Worm (Caenorhabditis elegans) whole organism, young adult: ENCODE measurements around the gene otub-3.

Experiments
- B0035.1 ChIP-seq: sonication (generic microtip); optimal IDR thresholded peaks from 2 replicates; lab custom pipeline; 2016; ENCODE audit warnings: missing genetic modification characterization, mild to moderate bottlenecking, missing compliant biosample characterization, missing genotype, missing genetic modification reagents
- C06A6.2 ChIP-seq: fragments of 200-800 bp; sonication (Bioruptor generic); conservative IDR thresholded peaks from 2 replicates; pipeline ENCODE4 v1.3.6; 2022; ENCODE audit warnings: missing genetic modification characterization, missing compliant biosample characterization
- C17E4.6 ChIP-seq: fragments of 200-800 bp; sonication (Bioruptor generic); IDR thresholded peaks from 2 replicates; pipeline ENCODE4 v1.3.6; 2022; ENCODE audit warnings: missing genetic modification reagents, missing genetic modification characterization, missing compliant biosample characterization
- D2030.7 ChIP-seq: fragments of 200-800 bp; sonication (Bioruptor generic); IDR thresholded peaks from 2 replicates; pipeline ENCODE4 v1.3.6; 2022; ENCODE audit warnings: missing genetic modification reagents, missing genetic modification characterization, missing compliant biosample characterization
- F10E7.11 ChIP-seq: sonication (generic microtip); optimal IDR thresholded peaks from 2 replicates; lab custom pipeline; 2017; ENCODE audit warnings: mild to moderate bottlenecking, missing genetic modification characterization, moderate library complexity, missing compliant biosample characterization
- F23B12.7 ChIP-seq: sonication (generic microtip); optimal IDR thresholded peaks from 2 replicates; lab custom pipeline; 2017; ENCODE audit warnings: missing genetic modification characterization, mild to moderate bottlenecking, missing compliant biosample characterization, antibody characterized with exemption, moderate library complexity; ENCODE audit not compliant: insufficient read depth
- F37B4.10 ChIP-seq: fragments of 200-800 bp; sonication (Bioruptor generic); IDR thresholded peaks from 2 replicates; pipeline ENCODE4 v1.3.6; 2022; ENCODE audit warnings: missing genetic modification characterization, missing compliant biosample characterization
- F52B5.7 ChIP-seq: sonication (generic microtip); optimal IDR thresholded peaks from 2 replicates; lab custom pipeline; 2016; ENCODE audit warnings: mild to moderate bottlenecking, missing genetic modification characterization, missing compliant biosample characterization
- Y53F4B.3 ChIP-seq: fragments of 200-800 bp; sonication (Bioruptor generic); IDR thresholded peaks from 2 replicates; pipeline ENCODE4 v1.3.6; 2022; ENCODE audit warnings: missing genetic modification reagents, missing genetic modification characterization, missing compliant biosample characterization
- Y56A3A.18 ChIP-seq: fragments of 200-800 bp; sonication (Bioruptor generic); IDR thresholded peaks from 2 replicates; pipeline ENCODE4 v1.3.6; 2022; ENCODE audit warnings: missing genetic modification reagents, missing genetic modification characterization, missing compliant biosample characterization
- Y67H2A.10 ChIP-seq: fragments of 200-800 bp; sonication (Bioruptor generic); conservative IDR thresholded peaks from 2 replicates; pipeline ENCODE4 v1.3.6; 2022; ENCODE audit warnings: missing genetic modification reagents, missing genetic modification characterization, missing compliant biosample characterization
- aptf-3 ChIP-seq: fragments of 200-800 bp; sonication (Bioruptor generic); IDR thresholded peaks from 2 replicates; pipeline ENCODE4 v1.3.6; 2022; ENCODE audit warnings: missing genetic modification characterization, missing compliant biosample characterization
- attf-3 ChIP-seq: fragments of 200-800 bp; sonication (Bioruptor generic); conservative IDR thresholded peaks from 2 replicates; pipeline ENCODE4 v1.3.6; 2022; ENCODE audit warnings: missing genetic modification reagents, missing genetic modification characterization, missing compliant biosample characterization
- bed-2 ChIP-seq: fragments of 200-800 bp; sonication (Bioruptor generic); IDR thresholded peaks from 2 replicates; pipeline ENCODE4 v1.3.6; 2022; ENCODE audit warnings: missing genetic modification reagents, missing genetic modification characterization, missing compliant biosample characterization
- cebp-1 ChIP-seq, 2 experiments: fragments of 200-800 bp in 1 of 2; sonication (Bioruptor generic) in 1 of 2; sonication (generic microtip) in 1 of 2; IDR thresholded peaks in 1 of 2; optimal IDR thresholded peaks in 1 of 2; 2 replicates each; pipeline versions ENCODE4 v1.3.6 to Lab custom; 2017 to 2022; ENCODE audit warnings: missing compliant biosample characterization in 2 of 2, missing genetic modification characterization in 2 of 2, mild to moderate bottlenecking in 1 of 2, missing genetic modification reagents in 1 of 2, moderate library complexity in 1 of 2
- ceh-27 ChIP-seq: fragments of 200-800 bp; sonication (Bioruptor generic); optimal IDR thresholded peaks from 2 replicates; lab custom pipeline; 2018; ENCODE audit warnings: mild to moderate bottlenecking, missing genetic modification characterization, moderate library complexity, missing compliant biosample characterization
- ceh-40 ChIP-seq: fragments of 200-800 bp; sonication (Bioruptor generic); IDR thresholded peaks from 2 replicates; pipeline ENCODE4 v1.3.6; 2022; ENCODE audit warnings: missing genetic modification characterization, missing compliant biosample characterization
- dox-1 ChIP-seq: fragments of 200-800 bp; sonication (Bioruptor generic); IDR thresholded peaks from 2 replicates; pipeline ENCODE4 v1.3.6; 2022; ENCODE audit warnings: missing genetic modification reagents, missing genetic modification characterization, missing compliant biosample characterization
- dpl-1 ChIP-seq: fragments of 150-350 bp; optimal IDR thresholded peaks from 2 replicates; lab custom pipeline; 2014; ENCODE audit warnings: missing biosample characterization, missing genetic modification reagents, missing genetic modification characterization
- efl-1 ChIP-seq: fragments of 150-350 bp; optimal IDR thresholded peaks from 2 replicates; lab custom pipeline; 2014; ENCODE audit warnings: missing biosample characterization, missing genetic modification reagents, missing genetic modification characterization
- ets-4 ChIP-seq: fragments of 200-800 bp; sonication (Bioruptor generic); optimal IDR thresholded peaks from 2 replicates; lab custom pipeline; 2018; ENCODE audit warnings: mild to moderate bottlenecking, missing genetic modification characterization, missing compliant biosample characterization
- hlh-12 ChIP-seq: sonication (generic microtip); optimal IDR thresholded peaks from 2 replicates; lab custom pipeline; 2016; ENCODE audit warnings: missing genetic modification characterization, missing compliant biosample characterization
- hmg-1.2 ChIP-seq: fragments of 200-800 bp; sonication (Bioruptor generic); IDR thresholded peaks from 2 replicates; pipeline ENCODE4 v1.3.6; 2022; ENCODE audit warnings: missing genetic modification reagents, missing genetic modification characterization, missing compliant biosample characterization
- hrde-1 ChIP-seq: sonication (generic microtip); optimal IDR thresholded peaks from 2 replicates; lab custom pipeline; 2016; ENCODE audit warnings: missing genetic modification characterization, mild to moderate bottlenecking, missing compliant biosample characterization, moderate library complexity, missing genotype, missing genetic modification reagents, borderline replicate concordance
- lag-1 ChIP-seq: fragments of 200-800 bp; sonication (Bioruptor generic); IDR thresholded peaks from 2 replicates; pipeline ENCODE4 v1.3.6; 2022; ENCODE audit warnings: missing genetic modification reagents, missing genetic modification characterization, missing compliant biosample characterization
- let-526 ChIP-seq: fragments of 200-800 bp; sonication (Bioruptor generic); IDR thresholded peaks from 2 replicates; pipeline ENCODE4 v1.3.6; 2022; ENCODE audit warnings: missing genetic modification reagents, missing genetic modification characterization, missing compliant biosample characterization
- lir-1 ChIP-seq: fragments of 200-800 bp; sonication (Bioruptor generic); conservative IDR thresholded peaks from 2 replicates; pipeline ENCODE4 v1.3.6; 2022; ENCODE audit warnings: missing genetic modification reagents, missing genetic modification characterization, missing compliant biosample characterization
- lsl-1 ChIP-seq: fragments of 200-800 bp; sonication (Bioruptor generic); optimal IDR thresholded peaks from 2 replicates; lab custom pipeline; 2018; ENCODE audit warnings: mild to moderate bottlenecking, missing genetic modification characterization, moderate library complexity, missing compliant biosample characterization
- lsy-27 ChIP-seq: sonication (generic microtip); optimal IDR thresholded peaks from 2 replicates; lab custom pipeline; 2017; ENCODE audit warnings: missing genetic modification characterization, mild to moderate bottlenecking, missing compliant biosample characterization, antibody characterized with exemption, missing genotype, borderline replicate concordance; ENCODE audit not compliant: insufficient read depth
- madf-10 ChIP-seq: sonication (generic microtip); optimal IDR thresholded peaks from 2 replicates; lab custom pipeline; 2016; ENCODE audit warnings: mild to moderate bottlenecking, missing genetic modification characterization, missing compliant biosample characterization
- madf-3 ChIP-seq: fragments of 200-800 bp; sonication (Bioruptor generic); IDR thresholded peaks from 2 replicates; pipeline ENCODE4 v1.3.6; 2022; ENCODE audit warnings: missing genetic modification reagents, missing genetic modification characterization, missing compliant biosample characterization
- madf-6 ChIP-seq: fragments of 200-800 bp; sonication (Bioruptor generic); IDR thresholded peaks from 2 replicates; pipeline ENCODE4 v1.3.6; 2022; ENCODE audit warnings: missing genetic modification reagents, missing genetic modification characterization, missing compliant biosample characterization
- mcd-1 ChIP-seq: fragments of 200-800 bp; sonication (Bioruptor generic); IDR thresholded peaks from 2 replicates; pipeline ENCODE4 v1.3.6; 2022; ENCODE audit warnings: missing genetic modification reagents, missing genetic modification characterization, missing compliant biosample characterization
- mxl-1 ChIP-seq: sonication (generic microtip); optimal IDR thresholded peaks from 2 replicates; lab custom pipeline; 2016; ENCODE audit warnings: missing genetic modification characterization, missing compliant biosample characterization
- nhr-179 ChIP-seq: sonication (generic microtip); optimal IDR thresholded peaks from 2 replicates; lab custom pipeline; 2016; ENCODE audit warnings: mild to moderate bottlenecking, missing genetic modification characterization, missing compliant biosample characterization
- rec-8 ChIP-seq, 2 experiments: sonication (generic microtip); optimal IDR thresholded peaks; 2 replicates each; lab custom pipeline; 2016; ENCODE audit warnings: mild to moderate bottlenecking in 2 of 2, missing genetic modification characterization in 2 of 2, missing genetic modification reagents in 2 of 2, missing genotype in 2 of 2, missing biosample characterization in 1 of 2, missing compliant biosample characterization in 1 of 2, moderate library complexity in 1 of 2
- snpc-3.4 ChIP-seq: sonication (generic microtip); optimal IDR thresholded peaks from 2 replicates; lab custom pipeline; 2017; ENCODE audit warnings: missing genetic modification characterization, mild to moderate bottlenecking, missing compliant biosample characterization, antibody characterized with exemption, moderate library complexity, missing genotype, missing genetic modification reagents
- somi-1 ChIP-seq: fragments of 200-800 bp; sonication (Bioruptor generic); optimal IDR thresholded peaks from 2 replicates; lab custom pipeline; 2018; ENCODE audit warnings: mild to moderate bottlenecking, missing genetic modification characterization, missing compliant biosample characterization
- sptf-2 ChIP-seq: fragments of 200-800 bp; sonication (Bioruptor generic); optimal IDR thresholded peaks from 2 replicates; lab custom pipeline; 2018; ENCODE audit warnings: mild to moderate bottlenecking, missing genetic modification characterization, missing compliant biosample characterization
- tbp1 ChIP-seq: fragments of 200-800 bp; sonication (Bioruptor generic); optimal IDR thresholded peaks from 2 replicates; lab custom pipeline; 2018; ENCODE audit warnings: mild to moderate bottlenecking, missing genetic modification characterization, missing compliant biosample characterization
- tbx-9 ChIP-seq: sonication (generic microtip); optimal IDR thresholded peaks from 2 replicates; lab custom pipeline; 2016; ENCODE audit warnings: borderline replicate concordance, missing genetic modification characterization, inconsistent platforms, missing compliant biosample characterization
- tlf-1 ChIP-seq: fragments of 200-800 bp; sonication (Bioruptor generic); optimal IDR thresholded peaks from 2 replicates; lab custom pipeline; 2018; ENCODE audit warnings: mild to moderate bottlenecking, missing genetic modification characterization, missing compliant biosample characterization
- unc-130 ChIP-seq: sonication (generic microtip); optimal IDR thresholded peaks from 2 replicates; lab custom pipeline; 2016; ENCODE audit warnings: missing genetic modification reagents, missing genetic modification characterization, missing compliant biosample characterization
- unc-62 ChIP-seq: fragments of 150-350 bp; optimal IDR thresholded peaks from 2 replicates; lab custom pipeline; 2014; ENCODE audit warnings: missing biosample characterization, missing genetic modification reagents, missing genetic modification characterization
- xnd-1 ChIP-seq: sonication (generic microtip); optimal IDR thresholded peaks from 2 replicates; lab custom pipeline; 2016; ENCODE audit warnings: missing genotype, missing genetic modification reagents, missing genetic modification characterization, missing compliant biosample characterization
- ztf-25 ChIP-seq: fragments of 200-800 bp; sonication (Bioruptor generic); IDR thresholded peaks from 2 replicates; pipeline ENCODE4 v1.3.6; 2022; ENCODE audit warnings: missing genetic modification reagents, missing genetic modification characterization, missing compliant biosample characterization
- ztf-26 ChIP-seq: sonication (generic microtip); optimal IDR thresholded peaks from 2 replicates; lab custom pipeline; 2017; ENCODE audit warnings: missing genetic modification characterization, missing compliant biosample characterization

otub-3 gene

DNA sequence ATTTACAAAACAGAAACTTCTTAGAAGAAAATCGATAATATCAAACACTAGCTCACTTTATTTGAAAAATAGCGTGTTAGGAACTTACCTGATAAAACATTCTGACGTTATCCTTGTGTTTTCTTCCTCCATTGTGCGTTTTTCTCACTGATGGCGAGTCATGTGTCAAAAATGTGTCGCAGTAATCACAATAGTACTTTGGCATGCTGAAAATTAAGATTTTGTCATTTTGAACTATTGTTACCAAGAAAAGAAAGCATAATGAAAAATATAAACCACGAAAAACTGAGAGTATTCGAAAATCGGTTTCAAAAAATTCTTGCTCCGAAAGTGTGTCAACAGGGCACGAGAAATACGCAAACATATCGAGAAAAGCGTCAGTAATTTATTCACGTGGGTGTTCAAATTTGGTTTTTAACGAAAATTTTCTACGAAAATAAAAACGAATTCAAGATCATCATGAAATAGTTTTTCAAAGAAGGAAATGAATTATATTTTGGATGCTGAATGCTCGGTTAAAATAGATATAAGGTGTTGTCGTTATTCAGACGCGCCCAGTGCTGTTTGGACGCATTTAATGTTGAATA lies 40.3 kb upstream of the otub-3 start, which contains the start of gene snrp-3 (continued):
- TF ChIP-seq B0035.1 (no peak), lsy-27 (tag; lab: Kevin White, UChicago) (no peak), hmg-1.2 (GFP tag; lab: Robert Waterston, UW) (peak; percentile 37; the same call in 1 of the 2 replicates), Y56A3A.18 (no peak), F37B4.10 (no peak), efl-1 (peak; percentile 69), snpc-3.4 (tag; lab: Kevin White, UChicago) (no peak), ztf-26 (no peak), F10E7.11 (tag; lab: Kevin White, UChicago) (no peak), xnd-1 (no peak), dox-1 (no peak; the same call in 1 of the 2 replicates), lir-1 (0 out of 2 replicates have a peak, but pooled peaks have one; percentile 13), Y67H2A.10 (GFP tag; lab: Robert Waterston, UW) (no peak), ceh-40 (GFP tag; lab: Robert Waterston, UW) (no peak), Y53F4B.3 (GFP tag; lab: Robert Waterston, UW) (no peak), cebp-1 (GFP tag; IDR thresholded peaks at IDR 0.05; lab: Robert Waterston, UW) (no peak), cebp-1 (tag; optimal IDR thresholded peaks at IDR 0.05; lab: Kevin White, UChicago) (peak; percentile 75), bed-2 (GFP tag; lab: Robert Waterston, UW) (no peak), attf-3 (GFP tag; lab: Robert Waterston, UW) (peak; percentile 59; the same call in 1 of the 2 replicates), ceh-27 (GFP tag; lab: Kevin White, UChicago) (no peak), unc-62 (GFP tag; lab: Kevin White, UChicago) (no peak), sptf-2 (no peak), F52B5.7 (tag; lab: Kevin White, UChicago) (no peak), mcd-1 (GFP tag; lab: Robert Waterston, UW) (peak; percentile 76), hlh-12 (no peak), madf-6 (GFP tag; lab: Robert Waterston, UW) (peak; percentile 65; the same call in 1 of the 2 replicates), ztf-25 (GFP tag; lab: Robert Waterston, UW) (no peak), nhr-179 (no peak), lag-1 (GFP tag; lab: Robert Waterston, UW) (no peak), C17E4.6 (GFP tag; lab: Robert Waterston, UW) (no peak), D2030.7 (GFP tag; lab: Robert Waterston, UW) (peak; percentile 71), ets-4 (no peak), lsl-1 (peak; percentile 63), unc-130 (GFP tag; lab: Kevin White, UChicago) (peak; percentile 23), somi-1 (GFP tag; lab: Kevin White, UChicago) (no peak), dpl-1 (peak; percentile 73), F23B12.7 (tag; lab: Kevin White, UChicago) (peak; percentile 2), rec-8 (tag; optimal IDR thresholded peaks at IDR 0.05; lab: Kevin White, UChicago) (no peak), tbp1 (peak; percentile 21), let-526 (no peak), tlf-1 (GFP tag; lab: Kevin White, UChicago) (peak; percentile 36), mxl-1 (tag; lab: Kevin White, UChicago) (no peak), tbx-9 (no peak), hrde-1 (no peak), aptf-3 (GFP tag; lab: Robert Waterston, UW) (no peak), C06A6.2 (GFP tag; lab: Robert Waterston, UW) (0 out of 2 replicates have a peak, but pooled peaks have one; percentile 34), madf-3 (0 out of 2 replicates have a peak, but pooled peaks have one; percentile 31), madf-10 (peak; percentile 42)
